Worm (Caenorhabditis elegans): Measurements from ENCODE around the gene cgef-1.

DNA sequence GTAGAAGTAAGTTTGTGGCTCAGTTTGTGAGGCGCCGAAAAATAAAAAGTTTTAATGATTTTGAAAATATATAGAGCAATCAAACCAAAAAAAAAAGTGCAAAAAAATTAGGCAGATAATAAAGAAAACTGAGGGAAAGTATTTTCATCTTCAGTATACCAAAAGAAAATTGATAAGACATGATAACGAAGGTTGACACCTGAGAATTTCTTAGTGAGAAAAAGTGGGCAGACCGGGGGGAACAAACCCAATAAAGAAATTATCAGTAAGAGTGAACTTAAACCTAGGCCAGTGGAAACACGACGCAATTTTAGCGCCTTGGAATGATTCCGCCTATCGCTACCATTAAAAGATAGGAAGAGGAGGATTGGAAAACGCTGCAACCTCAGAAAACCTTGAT lies 66.8 kb downstream of the cgef-1 start:
- TF ChIP-seq fkh-10 (GFP tag; optimal IDR thresholded peaks at IDR 0.05) (no peak), nfya-1 (tag; optimal IDR thresholded peaks at IDR 0.05) (no peak), fax-1 (tag; optimal IDR thresholded peaks at IDR 0.05) (no peak), madf-2 (tag; optimal IDR thresholded peaks at IDR 0.05) (no peak)

Measured in whole organism, late embryonic.